Fruit fly (Drosophila melanogaster): Measurements from ENCODE around the gene Skp2.
A peak's percentile ranks its signal among the peaks of the same experiment; 100 is the strongest.

Skp2 gene

DNA sequence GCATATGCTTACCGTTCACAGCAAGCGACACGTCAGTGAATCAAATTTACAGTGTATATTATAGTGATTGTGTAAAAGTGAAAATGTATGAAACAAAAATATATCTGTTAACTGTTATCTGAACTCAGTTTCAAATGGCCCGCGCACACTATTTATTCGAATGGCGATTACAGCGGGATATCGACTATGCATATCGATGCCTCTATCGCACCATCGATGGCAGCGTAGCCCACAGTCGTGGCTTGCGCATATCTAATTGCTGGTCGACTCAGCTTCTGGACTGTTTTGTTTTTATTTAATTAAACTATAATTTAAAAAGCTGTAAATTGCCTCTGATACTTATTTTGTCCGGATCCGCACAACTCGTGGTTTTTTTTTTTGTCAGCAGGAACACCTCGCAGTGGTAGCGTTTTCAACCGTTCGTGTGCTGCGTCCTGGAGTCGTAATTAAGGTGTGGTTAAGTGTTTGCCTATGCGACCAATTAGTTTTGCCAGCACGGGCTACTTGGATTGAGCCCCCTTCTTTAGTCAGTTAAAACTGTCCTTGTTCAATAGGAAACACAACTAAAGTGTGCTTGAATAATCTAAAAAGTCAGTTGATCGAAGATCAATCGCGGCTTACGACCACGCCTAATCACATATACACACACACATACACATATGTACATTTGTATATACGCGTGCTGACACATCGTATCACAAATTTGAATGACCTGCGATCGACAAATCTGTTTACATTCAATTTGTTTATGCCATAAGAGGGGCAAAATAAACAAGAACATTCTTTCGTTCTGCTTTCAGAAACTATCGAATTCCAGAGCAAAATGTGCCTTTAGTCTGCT is 43.8 kb upstream of the Skp2 start, which contains the start of gene Cont (continued):
- TF ChIP-seq B-H2 (GFP tag; optimal IDR thresholded peaks at IDR 0.05) = peak; percentile 22
- no peak for TF ChIP-seq CG10431 (GFP tag; optimal IDR thresholded peaks at IDR 0.05)
- TF ChIP-seq CG9932 (GFP tag; IDR thresholded peaks at IDR 0.05) = peak; percentile 46; the same call in 1 of the 2 replicates
- TF ChIP-seq oc (tag; optimal IDR thresholded peaks at IDR 0.05) = no peak
- TF ChIP-seq CG32532 (GFP tag; IDR thresholded peaks at IDR 0.05) = peak; percentile 31; the same call in 1 of the 2 replicates
- peak; percentile 30 for TF ChIP-seq Myb (GFP tag; optimal IDR thresholded peaks at IDR 0.05)
- no peak for TF ChIP-seq Aef1 (GFP tag; IDR thresholded peaks at IDR 0.05)
- no peak for TF ChIP-seq PHDP (tag; optimal IDR thresholded peaks at IDR 0.05)
- no peak for TF ChIP-seq kay (GFP tag; optimal IDR thresholded peaks at IDR 0.05)
- peak; percentile 93 for TF ChIP-seq HLH4C (GFP tag; IDR thresholded peaks at IDR 0.05; ENCODE audit: partially characterized antibody)
- TF ChIP-seq Nf-YA (GFP tag; IDR thresholded peaks at IDR 0.05) = no peak
- no peak for TF ChIP-seq br (optimal IDR thresholded peaks at IDR 0.05)
- TF ChIP-seq CG3281 (GFP tag; optimal IDR thresholded peaks at IDR 0.05) = no peak
- TF ChIP-seq CkIIα-i1 (GFP tag; IDR thresholded peaks at IDR 0.05) = no peak
- TF ChIP-seq CG14014 (GFP tag; IDR thresholded peaks at IDR 0.05) = no peak
- TF ChIP-seq CG16813 (GFP tag; IDR thresholded peaks at IDR 0.05; ENCODE audit: partially characterized antibody) = peak; percentile 93
- TF ChIP-seq toy (GFP tag; IDR thresholded peaks at IDR 0.05) = no peak
- no peak for TF ChIP-seq fd102C (GFP tag; optimal IDR thresholded peaks at IDR 0.05)
- no peak for TF ChIP-seq Mrtf (GFP tag; IDR thresholded peaks at IDR 0.05)
- no peak for TF ChIP-seq CG8089 (GFP tag; optimal IDR thresholded peaks at IDR 0.05)
- no peak for TF ChIP-seq CG8281 (tag; optimal IDR thresholded peaks at IDR 0.05)
- no peak for TF ChIP-seq Dip2 (GFP tag; IDR thresholded peaks at IDR 0.05)
- TF ChIP-seq ci (GFP tag; IDR thresholded peaks at IDR 0.05) = 0 out of 3 replicates have a peak, but pooled peaks have one; percentile 53
- TF ChIP-seq Tbp (GFP tag; optimal IDR thresholded peaks at IDR 0.05) = no peak
- no peak for TF ChIP-seq CG15073 (GFP tag; optimal IDR thresholded peaks at IDR 0.05)
- TF ChIP-seq CG12659 (GFP tag; optimal IDR thresholded peaks at IDR 0.05) = peak; percentile 48
- TF ChIP-seq nerfin-1 (tag; optimal IDR thresholded peaks at IDR 0.05) = no peak
- TF ChIP-seq CG6683 (GFP tag; optimal IDR thresholded peaks at IDR 0.05) = no peak
- TF ChIP-seq Asciz (GFP tag; optimal IDR thresholded peaks at IDR 0.05) = no peak
- no peak for TF ChIP-seq CG6854 (GFP tag; optimal IDR thresholded peaks at IDR 0.05)
- no peak for TF ChIP-seq CG11723 (GFP tag; optimal IDR thresholded peaks at IDR 0.05)
- TF ChIP-seq ATbp (GFP tag; optimal IDR thresholded peaks at IDR 0.05) = no peak
- TF ChIP-seq CG9437 (GFP tag; optimal IDR thresholded peaks at IDR 0.05) = no peak
- TF ChIP-seq CG18599 (GFP tag; optimal IDR thresholded peaks at IDR 0.05) = no peak
- TF ChIP-seq MESR4 (GFP tag; optimal IDR thresholded peaks at IDR 0.05) = peak; percentile 72
- peak; percentile 60; the same call in 1 of the 3 replicates for TF ChIP-seq Dbx (GFP tag; IDR thresholded peaks at IDR 0.05)
- no peak for TF ChIP-seq CG16815 (GFP tag; optimal IDR thresholded peaks at IDR 0.05)
- no peak for TF ChIP-seq Taf1 (GFP tag; IDR thresholded peaks at IDR 0.05)
- no peak for TF ChIP-seq her (GFP tag; optimal IDR thresholded peaks at IDR 0.05)
- no peak for TF ChIP-seq CG9215 (GFP tag; IDR thresholded peaks at IDR 0.05)
- peak; percentile 26 for TF ChIP-seq CG17186 (GFP tag; optimal IDR thresholded peaks at IDR 0.05)
- TF ChIP-seq tio (GFP tag; optimal IDR thresholded peaks at IDR 0.05) = no peak
- TF ChIP-seq hkb (optimal IDR thresholded peaks at IDR 0.05) = no peak
- no peak for TF ChIP-seq hkb (GFP tag; IDR thresholded peaks at IDR 0.05)
- no peak for TF ChIP-seq CG15011 (GFP tag; optimal IDR thresholded peaks at IDR 0.05)
- TF ChIP-seq H15 (GFP tag; IDR thresholded peaks at IDR 0.05) = no peak
- TF ChIP-seq rib (GFP tag; IDR thresholded peaks at IDR 0.05) = no peak
- peak; percentile 86 for TF ChIP-seq vnd (GFP tag; IDR thresholded peaks at IDR 0.05; ENCODE audit: partially characterized antibody)
- peak; percentile 58 for TF ChIP-seq zen (tag; optimal IDR thresholded peaks at IDR 0.05)
- no peak for TF ChIP-seq abd-A (tag; optimal IDR thresholded peaks at IDR 0.05)
